Fruit fly (Drosophila melanogaster) whole organism, embryonic: ENCODE results near the gene CG15530.

ENCODE experiments used
- Blimp-1 ChIP-seq: fragments of 200-800 bp; sonication (Bioruptor generic); optimal IDR thresholded peaks from 3 replicates; lab custom pipeline; 2018; ENCODE audit warnings: missing biosample characterization, missing genetic modification characterization, mild to moderate bottlenecking, moderate library complexity, missing genetic modification reagents
- CG11696 ChIP-seq: fragments of 200-800 bp; sonication (Bioruptor generic); IDR thresholded peaks from 2 replicates; pipeline ENCODE4 v1.3.6; 2022; ENCODE audit warnings: missing biosample characterization, missing genetic modification characterization
- CG12155 ChIP-seq: fragments of 200-800 bp; sonication (Bioruptor generic); optimal IDR thresholded peaks from 3 replicates; lab custom pipeline; 2016; ENCODE audit warnings: missing biosample characterization, missing genetic modification characterization
- CG1529 ChIP-seq: fragments of 200-800 bp; sonication (Bioruptor generic); optimal IDR thresholded peaks from 3 replicates; lab custom pipeline; 2018; ENCODE audit warnings: missing biosample characterization, missing genetic modification characterization
- CG15696 ChIP-seq: fragments of 200-800 bp; sonication (Bioruptor generic); optimal IDR thresholded peaks from 2 replicates; lab custom pipeline; 2019; ENCODE audit warnings: missing biosample characterization, mild to moderate bottlenecking, missing genetic modification characterization, moderate library complexity
- CG18262 ChIP-seq: fragments of 200-800 bp; optimal IDR thresholded peaks from 3 replicates; lab custom pipeline; 2019; ENCODE audit warnings: missing biosample characterization, mild to moderate bottlenecking, missing genetic modification characterization, moderate library complexity
- CG1832 ChIP-seq: fragments of 200-800 bp; sonication (Bioruptor generic); optimal IDR thresholded peaks from 2 replicates; lab custom pipeline; 2017; ENCODE audit warnings: missing biosample characterization, mild to moderate bottlenecking, missing genetic modification characterization, inconsistent platforms
- CG2120 ChIP-seq: fragments of 200-800 bp; sonication (Bioruptor generic); optimal IDR thresholded peaks from 3 replicates; lab custom pipeline; 2016; ENCODE audit warnings: missing biosample characterization, missing genetic modification characterization
- CG2678 ChIP-seq: fragments of 200-800 bp; sonication (Bioruptor generic); optimal IDR thresholded peaks from 3 replicates; lab custom pipeline; 2019; ENCODE audit warnings: missing biosample characterization, mild to moderate bottlenecking, missing genetic modification characterization, moderate library complexity
- CG31365 ChIP-seq: fragments of 200-800 bp; sonication (Bioruptor generic); optimal IDR thresholded peaks from 2 replicates; lab custom pipeline; 2018; ENCODE audit warnings: missing biosample characterization, mild to moderate bottlenecking, missing genetic modification characterization
- CG31388 ChIP-seq: fragments of 200-800 bp; sonication (Bioruptor generic); optimal IDR thresholded peaks from 2 replicates; lab custom pipeline; 2016; ENCODE audit warnings: missing biosample characterization, missing genetic modification characterization
- CG33213 ChIP-seq: fragments of 200-800 bp; sonication (Bioruptor generic); optimal IDR thresholded peaks from 3 replicates; lab custom pipeline; 2016; ENCODE audit warnings: missing biosample characterization, missing genetic modification characterization
- CG34376 ChIP-seq: fragments of 200-800 bp; sonication (Bioruptor generic); optimal IDR thresholded peaks from 2 replicates; lab custom pipeline; 2018; ENCODE audit warnings: missing biosample characterization, mild to moderate bottlenecking, missing genetic modification characterization
- CG42726 ChIP-seq: fragments of 200-800 bp; sonication (Bioruptor generic); IDR thresholded peaks from 2 replicates; pipeline ENCODE4 v1.3.6; 2022; ENCODE audit warnings: missing biosample characterization, missing genetic modification characterization; ENCODE audit not compliant: partially characterized antibody
- CG4707 ChIP-seq: fragments of 200-800 bp; sonication (Bioruptor generic); optimal IDR thresholded peaks from 2 replicates; lab custom pipeline; 2018; ENCODE audit warnings: missing biosample characterization, mild to moderate bottlenecking, missing genetic modification characterization, moderate library complexity
- CG5245 ChIP-seq: fragments of 200-800 bp; sonication (Bioruptor generic); optimal IDR thresholded peaks from 3 replicates; lab custom pipeline; 2016; ENCODE audit warnings: missing biosample characterization, missing genetic modification characterization
- CG7786 ChIP-seq: fragments of 200-800 bp; sonication (Bioruptor generic); optimal IDR thresholded peaks from 2 replicates; lab custom pipeline; 2016; ENCODE audit warnings: missing biosample characterization, missing genetic modification characterization
- CG8924 ChIP-seq: fragments of 200-800 bp; optimal IDR thresholded peaks from 3 replicates; lab custom pipeline; 2019; ENCODE audit warnings: missing biosample characterization, mild to moderate bottlenecking, missing genetic modification characterization, moderate library complexity
- CG9215 ChIP-seq: fragments of 200-800 bp; sonication (Bioruptor generic); IDR thresholded peaks from 2 replicates; pipeline ENCODE4 v1.3.6; 2022; ENCODE audit warnings: missing biosample characterization, missing genetic modification characterization
- CG9817 ChIP-seq: fragments of 200-800 bp; sonication (Bioruptor generic); optimal IDR thresholded peaks from 2 replicates; lab custom pipeline; 2018; ENCODE audit warnings: missing biosample characterization, mild to moderate bottlenecking, missing genetic modification characterization, moderate library complexity
- D ChIP-seq, 2 experiments: fragments of 200-800 bp in 1 of 2; fragments of >200 bp in 1 of 2; sonication (Bioruptor generic) in 1 of 2; optimal IDR thresholded peaks; 2 replicates in 1 of 2; 3 replicates in 1 of 2; lab custom pipeline; 2017; ENCODE audit warnings: mild to moderate bottlenecking in 1 of 2, missing biosample characterization in 1 of 2, missing genetic modification characterization in 1 of 2, missing genetic modification reagents in 1 of 2
- Hmr ChIP-seq: fragments of 200-800 bp; sonication (Bioruptor generic); optimal IDR thresholded peaks from 3 replicates; lab custom pipeline; 2017; ENCODE audit warnings: mild to moderate bottlenecking, missing biosample characterization, missing genetic modification reagents, missing genetic modification characterization
- Meics ChIP-seq: fragments of 200-800 bp; sonication (Bioruptor generic); optimal IDR thresholded peaks from 2 replicates; lab custom pipeline; 2017; ENCODE audit warnings: missing biosample characterization, mild to moderate bottlenecking, missing genetic modification characterization
- Mrtf ChIP-seq: fragments of 200-800 bp; sonication (Bioruptor generic); IDR thresholded peaks from 3 replicates; pipeline ENCODE4 v1.3.6; 2022; ENCODE audit warnings: missing biosample characterization, missing genetic modification characterization
- Ptx1 ChIP-seq: fragments of 200-800 bp; sonication (Bioruptor generic); IDR thresholded peaks from 2 replicates; pipeline ENCODE4 v1.3.6; 2022; ENCODE audit warnings: missing biosample characterization, missing genetic modification characterization
- Sox102F ChIP-seq: fragments of 200-800 bp; sonication (Bioruptor generic); optimal IDR thresholded peaks from 2 replicates; lab custom pipeline; 2018; ENCODE audit warnings: missing biosample characterization, mild to moderate bottlenecking, missing genetic modification characterization, moderate library complexity
- Taf1 ChIP-seq: fragments of 200-800 bp; sonication (Bioruptor generic); IDR thresholded peaks from 2 replicates; pipeline ENCODE4 v1.3.6; 2022; ENCODE audit warnings: missing biosample characterization, missing genetic modification characterization
- Xbp1 ChIP-seq: fragments of 200-800 bp; sonication (Bioruptor generic); optimal IDR thresholded peaks from 3 replicates; lab custom pipeline; 2016; ENCODE audit warnings: missing biosample characterization, mild to moderate bottlenecking, missing genetic modification characterization
- disco-r ChIP-seq: fragments of 200-800 bp; sonication (Bioruptor generic); optimal IDR thresholded peaks from 2 replicates; lab custom pipeline; 2016; ENCODE audit warnings: missing biosample characterization, missing genetic modification characterization
- dm ChIP-seq: fragments of 200-800 bp; sonication (Bioruptor generic); optimal IDR thresholded peaks from 3 replicates; lab custom pipeline; 2016; ENCODE audit warnings: missing biosample characterization, missing genetic modification characterization
- dmrt99B ChIP-seq: fragments of 200-800 bp; sonication (Bioruptor generic); optimal IDR thresholded peaks from 2 replicates; lab custom pipeline; 2018; ENCODE audit warnings: missing biosample characterization, mild to moderate bottlenecking, missing genetic modification characterization, moderate library complexity
- gfzf ChIP-seq: fragments of 200-800 bp; sonication (Bioruptor generic); optimal IDR thresholded peaks from 2 replicates; lab custom pipeline; 2016; ENCODE audit warnings: missing biosample characterization, mild to moderate bottlenecking, missing genetic modification characterization, moderate library complexity
- grau ChIP-seq: fragments of 200-800 bp; optimal IDR thresholded peaks from 3 replicates; lab custom pipeline; 2019; ENCODE audit warnings: missing biosample characterization, mild to moderate bottlenecking, missing genetic modification characterization, moderate library complexity
- jing ChIP-seq: fragments of 200-800 bp; sonication (Bioruptor generic); optimal IDR thresholded peaks from 2 replicates; lab custom pipeline; 2018; ENCODE audit warnings: missing biosample characterization, mild to moderate bottlenecking, missing genetic modification characterization
- lab ChIP-seq: fragments of 200-800 bp; sonication (Bioruptor generic); optimal IDR thresholded peaks from 3 replicates; lab custom pipeline; 2017; ENCODE audit warnings: missing biosample characterization, missing genetic modification characterization, mild to moderate bottlenecking, moderate library complexity, missing genetic modification reagents
- oc ChIP-seq: fragments of 200-800 bp; sonication (Bioruptor generic); optimal IDR thresholded peaks from 2 replicates; lab custom pipeline; 2018; ENCODE audit warnings: missing biosample characterization, mild to moderate bottlenecking, missing genetic modification characterization, moderate library complexity
- onecut ChIP-seq: fragments of 200-800 bp; sonication (Bioruptor generic); IDR thresholded peaks from 2 replicates; pipeline ENCODE4 v1.3.6; 2022; ENCODE audit warnings: missing biosample characterization, missing genetic modification characterization
- org-1 ChIP-seq: fragments of 200-800 bp; sonication (Bioruptor generic); optimal IDR thresholded peaks from 2 replicates; lab custom pipeline; 2017; ENCODE audit warnings: missing biosample characterization, missing genetic modification characterization
- pb ChIP-seq: fragments of 200-800 bp; sonication (Bioruptor generic); optimal IDR thresholded peaks from 3 replicates; lab custom pipeline; 2016; ENCODE audit warnings: missing biosample characterization, missing genetic modification characterization
- pros ChIP-seq: fragments of 200-800 bp; sonication (Bioruptor generic); optimal IDR thresholded peaks from 3 replicates; lab custom pipeline; 2019; ENCODE audit warnings: missing biosample characterization, mild to moderate bottlenecking, missing genetic modification characterization, moderate library complexity
- ranshi ChIP-seq: fragments of 200-800 bp; sonication (Bioruptor generic); IDR thresholded peaks from 2 replicates; pipeline ENCODE4 v1.3.6; 2022; ENCODE audit warnings: missing biosample characterization, missing genetic modification characterization
- rib ChIP-seq: fragments of 200-800 bp; sonication (Bioruptor generic); IDR thresholded peaks from 2 replicates; pipeline ENCODE4 v1.3.6; 2022; ENCODE audit warnings: missing biosample characterization, missing genetic modification characterization
- row ChIP-seq: fragments of 200-800 bp; sonication (Bioruptor generic); IDR thresholded peaks from 3 replicates; pipeline ENCODE4 v1.3.6; 2022; ENCODE audit warnings: missing biosample characterization, missing genetic modification characterization
- salm ChIP-seq: fragments of 200-800 bp; sonication (Bioruptor generic); optimal IDR thresholded peaks from 2 replicates; lab custom pipeline; 2018; ENCODE audit warnings: missing biosample characterization, mild to moderate bottlenecking, missing genetic modification characterization
- seq ChIP-seq: fragments of 200-800 bp; sonication (Bioruptor generic); IDR thresholded peaks from 2 replicates; pipeline ENCODE4 v1.3.6; 2022; ENCODE audit warnings: missing biosample characterization, missing genetic modification characterization
- sna ChIP-seq: fragments of 200-800 bp; sonication (Bioruptor generic); IDR thresholded peaks from 2 replicates; pipeline ENCODE4 v1.3.6; 2022; ENCODE audit warnings: missing biosample characterization, missing genetic modification characterization; ENCODE audit not compliant: partially characterized antibody
- sqz ChIP-seq: fragments of 200-800 bp; sonication (Bioruptor generic); optimal IDR thresholded peaks from 3 replicates; lab custom pipeline; 2018; ENCODE audit warnings: missing biosample characterization, mild to moderate bottlenecking, missing genetic modification characterization
- ssp ChIP-seq: fragments of 200-800 bp; sonication (Bioruptor generic); IDR thresholded peaks from 2 replicates; pipeline ENCODE4 v1.3.6; 2022; ENCODE audit warnings: missing biosample characterization, missing genetic modification characterization
- unpg ChIP-seq: fragments of 200-800 bp; sonication (Bioruptor generic); optimal IDR thresholded peaks from 3 replicates; lab custom pipeline; 2018; ENCODE audit warnings: missing biosample characterization, mild to moderate bottlenecking, missing genetic modification characterization, moderate library complexity
- usp ChIP-seq: fragments of >200 bp; optimal IDR thresholded peaks from 2 replicates; lab custom pipeline; 2017; ENCODE audit warnings: missing biosample characterization, missing genetic modification characterization

Gene CG15530

dm6 chr3R:30222236-30222635, 44.6 kb downstream of the CG15530 start (continued):
- TF ChIP-seq CG1832 (GFP tag; lab: Kevin White, UChicago) (no peak), CG11696 (GFP tag; lab: Robert Waterston, UW) (no peak), CG9817 (tag; lab: Kevin White, UChicago) (no peak), CG2678 (tag; lab: Kevin White, UChicago) (peak; percentile 27), onecut (GFP tag; lab: Robert Waterston, UW) (no peak), pb (GFP tag; lab: Kevin White, UChicago) (no peak), jing (no peak), CG12155 (GFP tag; lab: Kevin White, UChicago) (no peak), rib (GFP tag; lab: Robert Waterston, UW) (no peak), CG33213 (GFP tag; lab: Kevin White, UChicago) (no peak), disco-r (GFP tag; lab: Kevin White, UChicago) (no peak), org-1 (GFP tag; lab: Kevin White, UChicago) (no peak), CG9215 (no peak), CG2120 (GFP tag; lab: Kevin White, UChicago) (peak; percentile 1), ranshi (no peak), oc (tag; lab: Kevin White, UChicago) (no peak), unpg (GFP tag; lab: Kevin White, UChicago) (peak; percentile 41)
- TF ChIP-seq, all 482 proteins: peak for 71

dm6 chr3R:30224577-30224976, 46.9 kb downstream of the CG15530 start:
- TF ChIP-seq Mrtf (GFP tag; lab: Robert Waterston, UW), result no peak
- TF ChIP-seq Taf1 (GFP tag; lab: Robert Waterston, UW), result no peak
- TF ChIP-seq CG31388 (GFP tag; lab: Kevin White, UChicago), result no peak
- no peak for TF ChIP-seq CG15696 (tag; lab: Kevin White, UChicago)
- no peak for TF ChIP-seq CG42726 (GFP tag; lab: Robert Waterston, UW)
- TF ChIP-seq ssp (GFP tag; lab: Robert Waterston, UW), result no peak
- TF ChIP-seq CG7786 (GFP tag; lab: Kevin White, UChicago), result no peak
- no peak for TF ChIP-seq sna
- peak; percentile 8 for TF ChIP-seq Meics
- TF ChIP-seq Xbp1 (GFP tag; lab: Kevin White, UChicago), result no peak
- TF ChIP-seq CG2678 (tag; lab: Kevin White, UChicago), result peak; percentile 39
- TF ChIP-seq sqz (GFP tag; lab: Kevin White, UChicago), result peak; percentile 14
- TF ChIP-seq gfzf (GFP tag; lab: Kevin White, UChicago), result no peak
- TF ChIP-seq Blimp-1 (GFP tag; lab: Kevin White, UChicago), result peak; percentile 11
- TF ChIP-seq CG8924 (tag; lab: Kevin White, UChicago), result peak; percentile 1
- no peak for TF ChIP-seq dm (GFP tag; lab: Kevin White, UChicago)
- no peak for TF ChIP-seq salm (tag; lab: Kevin White, UChicago)
- peak; percentile 17 for TF ChIP-seq dmrt99B (tag; lab: Kevin White, UChicago)
- TF ChIP-seq lab (GFP tag; lab: Kevin White, UChicago), result peak; percentile 12
- peak; percentile 10 for TF ChIP-seq Hmr (GFP tag; lab: Kevin White, UChicago)
- no peak for TF ChIP-seq CG31365 (tag; lab: Kevin White, UChicago)
- no peak for TF ChIP-seq D (optimal IDR thresholded peaks at IDR 0.05; lab: Kevin White, UChicago)
- peak; percentile 12 for TF ChIP-seq D (GFP tag; optimal IDR thresholded peaks at IDR 0.05; lab: Kevin White, UChicago)
- TF ChIP-seq Ptx1 (GFP tag; lab: Robert Waterston, UW), result peak; percentile 25; the same call in 1 of the 2 replicates
- no peak for TF ChIP-seq CG5245 (GFP tag; lab: Kevin White, UChicago)
- TF ChIP-seq grau (tag; lab: Kevin White, UChicago), result peak; percentile 11
- peak; percentile 12 for TF ChIP-seq Sox102F (GFP tag; lab: Kevin White, UChicago)
- peak; percentile 18 for TF ChIP-seq CG18262 (tag; lab: Kevin White, UChicago)
- no peak for TF ChIP-seq usp
- TF ChIP-seq row (GFP tag; lab: Robert Waterston, UW), result peak; percentile 54
- no peak for TF ChIP-seq CG1529 (GFP tag; lab: Kevin White, UChicago)
- TF ChIP-seq CG34376 (GFP tag; lab: Kevin White, UChicago), result no peak
- TF ChIP-seq CG4707, result no peak
- 0 out of 2 replicates have a peak, but pooled peaks have one; percentile 24 for TF ChIP-seq seq (GFP tag; lab: Robert Waterston, UW)
- no peak for TF ChIP-seq pros
